Worm (Caenorhabditis elegans): ENCODE results near the gene oac-21.

DNA sequence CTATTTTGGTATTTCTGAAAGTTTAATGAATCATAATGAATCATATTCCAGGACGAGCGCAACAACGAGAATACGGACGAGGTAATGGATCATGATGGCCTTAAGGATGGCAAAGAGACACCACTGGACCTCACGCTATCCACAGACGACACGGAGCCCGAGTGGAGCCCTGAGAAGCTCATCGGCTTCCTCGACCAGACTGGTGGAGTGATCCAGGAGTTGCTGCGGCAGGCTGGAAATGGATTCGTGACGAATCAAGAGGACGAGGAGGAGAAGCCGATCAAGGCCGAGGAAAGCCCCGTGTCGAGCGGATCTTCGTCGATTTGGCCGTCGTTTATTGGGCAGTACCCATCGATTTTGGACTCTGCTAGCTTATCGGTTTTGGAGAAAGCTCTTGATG is 29.5 kb upstream of the oac-21 start:
- no peak for TF ChIP-seq unc-86 (tag; optimal IDR thresholded peaks at IDR 0.05)
- no peak for TF ChIP-seq nhr-11 (tag; optimal IDR thresholded peaks at IDR 0.05)
- TF ChIP-seq tbx-2 (tag; optimal IDR thresholded peaks at IDR 0.05) = no peak
- TF ChIP-seq hlh-30 (tag; optimal IDR thresholded peaks at IDR 0.05; ENCODE audit: insufficient read depth) = no peak
- TF ChIP-seq ama-1 (optimal IDR thresholded peaks at IDR 0.05) = no peak
- no peak for TF ChIP-seq K09A11.1 (tag; optimal IDR thresholded peaks at IDR 0.05; ENCODE audit: insufficient read depth)
- no peak for TF ChIP-seq pha-4 (tag; optimal IDR thresholded peaks at IDR 0.05)
